Worm (Caenorhabditis elegans) whole organism, midembryonic: ENCODE results near the gene sri-21.
"Not testable (repeated sequence)": the region's sequence is repeated elsewhere in the genome, so short reads cannot be mapped to it uniquely, and the experiment has no call there.

Experiments used
- T22C8.4 ChIP-seq: fragments of 200-800 bp; sonication (Bioruptor generic); IDR thresholded peaks from 2 replicates; pipeline ENCODE4 v1.3.6; 2022; ENCODE audit warnings: missing genetic modification characterization, missing compliant biosample characterization
- cog-1 ChIP-seq: sonication (generic microtip); optimal IDR thresholded peaks from 2 replicates; lab custom pipeline; 2016; ENCODE audit warnings: missing genetic modification characterization, missing compliant biosample characterization
- flt-1 ChIP-seq: fragments of 200-800 bp; sonication (Bioruptor generic); IDR thresholded peaks from 2 replicates; pipeline ENCODE4 v1.3.6; 2022; ENCODE audit warnings: missing genetic modification characterization, missing compliant biosample characterization
- klf-2 ChIP-seq: fragments of 200-800 bp; sonication (Bioruptor generic); conservative IDR thresholded peaks from 2 replicates; pipeline ENCODE4 v1.3.6; 2022; ENCODE audit warnings: missing genetic modification reagents, missing genetic modification characterization, missing compliant biosample characterization
- med-1 ChIP-seq: sonication (generic microtip); optimal IDR thresholded peaks from 2 replicates; lab custom pipeline; 2017; ENCODE audit warnings: missing genetic modification characterization, mild to moderate bottlenecking, missing compliant biosample characterization, antibody characterized with exemption, missing genetic modification reagents; ENCODE audit not compliant: insufficient read depth
- ref-1 ChIP-seq: fragments of 200-800 bp; sonication (Bioruptor generic); conservative IDR thresholded peaks from 2 replicates; pipeline ENCODE4 v1.3.6; 2022; ENCODE audit warnings: missing genetic modification reagents, missing genetic modification characterization, missing compliant biosample characterization
- tab-1 ChIP-seq: fragments of 200-800 bp; sonication (Bioruptor generic); IDR thresholded peaks from 2 replicates; pipeline ENCODE4 v1.3.6; 2022; ENCODE audit warnings: missing genetic modification characterization, missing compliant biosample characterization
- ztf-23 ChIP-seq: fragments of 200-800 bp; sonication (Bioruptor generic); IDR thresholded peaks from 2 replicates; pipeline ENCODE4 v1.3.6; 2022; ENCODE audit warnings: missing genetic modification reagents, missing genetic modification characterization, missing compliant biosample characterization
- ztf-29 ChIP-seq: fragments of 200-800 bp; sonication (Bioruptor generic); IDR thresholded peaks from 2 replicates; pipeline ENCODE4 v1.3.6; 2022; ENCODE audit warnings: missing genetic modification reagents, missing genetic modification characterization, missing compliant biosample characterization

Gene sri-21

ce11 chrV:3549553-3549952 lies at the start of gene sri-21:
sri-21 (plus strand) TSS chrV:3549853.
- TF ChIP-seq tab-1 (GFP tag; lab: Robert Waterston, UW) (no peak), T22C8.4 (GFP tag; lab: Robert Waterston, UW) (no peak), klf-2 (GFP tag; lab: Robert Waterston, UW) (no peak), flt-1 (GFP tag; lab: Robert Waterston, UW) (no peak), ztf-23 (GFP tag; lab: Robert Waterston, UW) (no peak), ref-1 (GFP tag; lab: Robert Waterston, UW) (no peak), ztf-29 (GFP tag; lab: Robert Waterston, UW) (no peak), cog-1 (tag; lab: Kevin White, UChicago) (no peak), med-1 (GFP tag; lab: Kevin White, UChicago) (no peak)

- TF ChIP-seq flt-1 (GFP tag; lab: Robert Waterston, UW) (no peak), ztf-29 (GFP tag; lab: Robert Waterston, UW) (no peak), T22C8.4 (GFP tag; lab: Robert Waterston, UW) (no peak), med-1 (GFP tag; lab: Kevin White, UChicago) (no peak)
Observed at ce11 chrV:3502038-3502437, 47.6 kb upstream of the sri-21 start, which contains the start of the genes C07G3.8 and C07G3.10. C07G3.8 (minus strand) TSS chrV:3502138. C07G3.10 (plus strand) TSS chrV:3502307.

DNA sequence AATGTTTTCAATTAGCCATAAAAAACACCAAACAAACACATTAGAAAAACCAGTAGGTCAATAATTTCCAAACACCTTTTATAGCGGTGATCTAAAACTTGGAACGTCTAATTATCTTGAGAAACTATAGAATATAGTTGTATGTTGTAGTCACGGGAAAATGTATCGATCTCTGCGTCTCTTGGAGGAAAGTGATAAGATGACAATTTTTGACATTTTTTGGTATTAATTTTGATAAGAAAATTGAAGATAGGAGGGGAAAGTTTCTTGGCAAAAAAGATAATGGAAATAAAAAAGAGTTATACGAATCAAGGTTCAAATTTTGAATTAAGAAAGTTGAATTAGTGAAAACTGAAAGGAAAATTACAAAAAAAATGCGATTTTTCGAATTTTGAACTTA lies 43.9 kb upstream of the sri-21 start:
- TF ChIP-seq cog-1 (tag; lab: Kevin White, UChicago) (no peak), ztf-23 (GFP tag; lab: Robert Waterston, UW) (no peak), klf-2 (GFP tag; lab: Robert Waterston, UW) (no peak), med-1 (GFP tag; lab: Kevin White, UChicago) (no peak), flt-1 (GFP tag; lab: Robert Waterston, UW) (no peak), tab-1 (GFP tag; lab: Robert Waterston, UW) (no peak), ztf-29 (GFP tag; lab: Robert Waterston, UW) (no peak), T22C8.4 (GFP tag; lab: Robert Waterston, UW) (no peak), ref-1 (GFP tag; lab: Robert Waterston, UW) (no peak)

- TF ChIP-seq ztf-29 (GFP tag; lab: Robert Waterston, UW); tab-1 (GFP tag; lab: Robert Waterston, UW); cog-1 (tag; lab: Kevin White, UChicago): not testable (repeated sequence)
Observed at ce11 chrV:3506252-3506651, 43.4 kb upstream of the sri-21 start, which contains the start of gene ugt-64. ugt-64 (minus strand) TSS chrV:3506352.

DNA sequence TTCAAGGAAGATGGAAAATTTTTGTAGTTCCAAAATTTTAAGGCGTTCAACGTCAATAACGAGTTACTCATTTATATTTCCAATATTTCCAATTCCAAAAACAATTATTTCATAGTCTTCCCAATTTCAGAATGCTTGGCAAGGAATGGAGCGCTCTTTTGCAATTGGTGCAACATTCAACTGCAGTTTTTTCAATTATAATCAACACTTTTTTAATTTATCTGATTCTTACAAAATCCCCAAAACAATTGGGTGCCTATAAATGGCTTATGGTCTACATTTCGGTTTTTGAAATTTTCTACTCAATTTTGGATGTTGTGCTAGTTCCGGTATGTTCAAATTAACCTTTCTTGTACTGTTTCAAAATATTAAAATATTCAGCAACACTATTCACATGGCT lies 42.0 kb upstream of the sri-21 start, which contains the start of gene str-225:
TSS of gene str-225 (plus strand) at position 132 of the 400 bp plus-strand sequence.
- no peak for TF ChIP-seq ref-1 (GFP tag; lab: Robert Waterston, UW)
- TF ChIP-seq ztf-23 (GFP tag; lab: Robert Waterston, UW): no peak
- TF ChIP-seq tab-1 (GFP tag; lab: Robert Waterston, UW): no peak
- no peak for TF ChIP-seq klf-2 (GFP tag; lab: Robert Waterston, UW)
- TF ChIP-seq cog-1 (tag; lab: Kevin White, UChicago): no peak
- TF ChIP-seq med-1 (GFP tag; lab: Kevin White, UChicago): no peak
- no peak for TF ChIP-seq flt-1 (GFP tag; lab: Robert Waterston, UW)
- TF ChIP-seq ztf-29 (GFP tag; lab: Robert Waterston, UW): no peak
- TF ChIP-seq T22C8.4 (GFP tag; lab: Robert Waterston, UW): no peak

DNA sequence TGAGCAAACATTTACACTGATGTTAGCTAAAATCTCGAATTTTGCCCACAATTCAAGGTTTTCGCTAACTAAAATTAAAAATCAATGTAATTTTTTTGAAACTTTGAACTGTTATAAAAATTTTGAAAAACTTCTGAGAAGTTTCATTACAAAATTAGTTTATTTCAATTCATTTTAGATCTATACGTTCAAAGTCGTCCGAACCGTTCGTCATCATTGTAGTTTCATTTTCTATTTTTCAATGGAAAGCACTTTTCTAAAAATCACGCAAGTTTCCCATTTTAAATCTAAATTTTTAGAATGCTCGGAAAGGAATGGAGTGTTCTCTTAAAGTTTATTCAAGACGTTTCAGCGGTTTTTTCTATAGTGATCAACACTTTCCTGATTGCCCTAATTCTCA lies 39.8 kb upstream of the sri-21 start, which contains the start of gene str-228:
TSS of gene str-228 (plus strand) at position 301 of the 400 bp plus-strand sequence.
- no peak for TF ChIP-seq ref-1 (GFP tag; lab: Robert Waterston, UW)
- TF ChIP-seq tab-1 (GFP tag; lab: Robert Waterston, UW): no peak
- no peak for TF ChIP-seq flt-1 (GFP tag; lab: Robert Waterston, UW)
- no peak for TF ChIP-seq med-1 (GFP tag; lab: Kevin White, UChicago)

ce11 chrV:3512381-3512780 lies 37.3 kb upstream of the sri-21 start, which contains the start of gene str-226:
str-226 (plus strand) TSS chrV:3512681.
- TF ChIP-seq ztf-29 (GFP tag; lab: Robert Waterston, UW): no peak
- TF ChIP-seq T22C8.4 (GFP tag; lab: Robert Waterston, UW): no peak
- no peak for TF ChIP-seq ref-1 (GFP tag; lab: Robert Waterston, UW)
- TF ChIP-seq klf-2 (GFP tag; lab: Robert Waterston, UW): no peak

DNA sequence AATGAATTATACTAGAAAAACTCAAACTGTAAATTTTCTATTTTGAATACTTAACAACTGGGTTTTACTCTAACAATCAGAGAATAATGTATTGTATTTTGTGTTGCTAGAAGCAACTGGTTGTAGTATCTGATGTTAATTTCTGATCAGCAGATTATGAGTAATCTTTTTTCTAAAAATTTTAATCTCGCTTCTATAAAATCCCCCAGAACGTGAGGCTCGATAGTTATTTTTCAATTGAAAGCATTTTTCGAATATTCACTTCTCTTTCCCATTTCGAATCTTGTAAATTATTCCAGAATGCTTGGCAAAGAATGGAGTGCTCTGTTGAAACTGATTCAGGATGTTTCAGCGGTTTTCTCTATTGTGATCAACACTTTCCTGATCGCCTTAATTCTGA lies 31.8 kb upstream of the sri-21 start, which contains the start of gene str-227:
TSS of gene str-227 (plus strand) at position 301 of the 400 bp plus-strand sequence.
- no peak for TF ChIP-seq ztf-23 (GFP tag; lab: Robert Waterston, UW)
- no peak for TF ChIP-seq klf-2 (GFP tag; lab: Robert Waterston, UW)
- TF ChIP-seq flt-1 (GFP tag; lab: Robert Waterston, UW): no peak
- TF ChIP-seq T22C8.4 (GFP tag; lab: Robert Waterston, UW): no peak
- TF ChIP-seq med-1 (GFP tag; lab: Kevin White, UChicago): no peak
- TF ChIP-seq tab-1 (GFP tag; lab: Robert Waterston, UW): no peak

DNA sequence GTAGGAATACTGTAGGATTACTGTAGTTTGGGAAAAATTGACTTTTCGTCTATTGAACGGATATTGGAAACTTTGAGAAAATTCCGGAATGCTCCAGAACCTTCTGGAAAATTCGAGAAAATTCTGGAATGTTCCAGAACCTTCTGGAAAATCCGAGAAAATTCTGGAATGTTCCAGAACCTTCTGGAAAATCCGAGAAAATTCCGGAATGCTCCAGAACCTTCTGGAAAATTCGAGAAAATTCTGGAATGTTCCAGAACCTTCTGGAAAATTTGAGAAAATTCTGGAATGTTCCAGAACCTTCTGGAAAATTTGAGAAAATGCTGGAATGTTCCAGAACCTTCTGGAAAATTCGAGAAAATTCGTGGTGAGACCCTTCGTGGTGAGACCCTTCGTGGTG lies 29.2 kb upstream of the sri-21 start:
- peak; percentile 65; the same call in 1 of the 2 replicates for TF ChIP-seq flt-1 (GFP tag; lab: Robert Waterston, UW)

DNA sequence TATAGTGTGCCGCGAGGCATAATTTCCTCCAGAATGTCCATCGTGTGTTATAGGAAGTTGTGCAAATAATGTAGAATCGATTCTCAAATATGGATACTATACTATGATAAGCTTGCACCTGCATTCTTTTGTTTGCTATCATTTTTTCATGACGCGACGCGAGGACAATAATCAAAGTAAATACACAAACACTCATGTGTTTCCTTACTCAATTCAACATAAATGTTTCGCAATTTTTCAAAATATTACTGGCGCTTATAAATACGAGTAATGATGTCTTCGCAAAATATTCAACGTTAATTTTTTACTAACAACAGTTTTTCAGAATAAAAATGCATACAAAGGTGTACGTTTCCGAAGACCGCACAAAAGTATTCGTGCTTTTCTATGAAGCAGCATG lies 26.4 kb upstream of the sri-21 start, which contains the start of gene irg-1:
TSS of gene irg-1 (plus strand) at position 326 of the 400 bp plus-strand sequence.
- no peak for TF ChIP-seq cog-1 (tag; lab: Kevin White, UChicago)
- no peak for TF ChIP-seq med-1 (GFP tag; lab: Kevin White, UChicago)
- no peak for TF ChIP-seq flt-1 (GFP tag; lab: Robert Waterston, UW)
- no peak for TF ChIP-seq klf-2 (GFP tag; lab: Robert Waterston, UW)
- TF ChIP-seq ref-1 (GFP tag; lab: Robert Waterston, UW): no peak
- no peak for TF ChIP-seq ztf-29 (GFP tag; lab: Robert Waterston, UW)
- no peak for TF ChIP-seq T22C8.4 (GFP tag; lab: Robert Waterston, UW)
- TF ChIP-seq ztf-23 (GFP tag; lab: Robert Waterston, UW): no peak
- TF ChIP-seq tab-1 (GFP tag; lab: Robert Waterston, UW): no peak
